In genomic region chrII:5046209-5047200, ce11 we compare ENCODE assay signal across 1 worm cellular context.
TF ChIP-seq lines count a peak whose summit lies in the region.

No protein-coding gene starts in this region.

TF ChIP-seq in whole organism, L4 larva, 104 proteins besides CTCF, POLR2A, EP300 and RAD21 (continued from another document):
- TF ChIP-seq nhr-42 (GFP tag; IDR thresholded peaks at IDR 0.05; lab: Robert Waterston, UW), result no peak
- no peak for TF ChIP-seq zfp-3 (GFP tag; conservative IDR thresholded peaks at IDR 0.05; lab: Robert Waterston, UW)
- no peak for TF ChIP-seq ceh-44 (GFP tag; IDR thresholded peaks at IDR 0.05; lab: Robert Waterston, UW)
- TF ChIP-seq rbr-2 (tag; optimal IDR thresholded peaks at IDR 0.05; lab: Kevin White, UChicago), result no peak
- TF ChIP-seq ama-1 (optimal IDR thresholded peaks at IDR 0.05; lab: Kevin White, UChicago), result no peak
- TF ChIP-seq fos-1 (tag; optimal IDR thresholded peaks at IDR 0.05; lab: Kevin White, UChicago), result no peak
- TF ChIP-seq sdz-12 (GFP tag; optimal IDR thresholded peaks at IDR 0.05; lab: Kevin White, UChicago), result no peak
- peak in 1 of 2 experiments; percentile 22 for TF ChIP-seq lsy-2 (tag; optimal IDR thresholded peaks at IDR 0.05; lab: Kevin White, UChicago)
- TF ChIP-seq Y105C5A.15 (GFP tag; IDR thresholded peaks at IDR 0.05; lab: Robert Waterston, UW), result no peak
- TF ChIP-seq fkh-10 (GFP tag; optimal IDR thresholded peaks at IDR 0.05; lab: Kevin White, UChicago), result peak; percentile 77
- TF ChIP-seq hlh-30 (tag; optimal IDR thresholded peaks at IDR 0.05; lab: Kevin White, UChicago; ENCODE audit: insufficient read depth), result peak; percentile 51
- TF ChIP-seq nhr-77 (tag; optimal IDR thresholded peaks at IDR 0.05; lab: Kevin White, UChicago), result no peak
- no peak for TF ChIP-seq skn-1 (tag; optimal IDR thresholded peaks at IDR 0.05; lab: Kevin White, UChicago)
- no peak for TF ChIP-seq mxl-2 (GFP tag; conservative IDR thresholded peaks at IDR 0.05; lab: Robert Waterston, UW)
- TF ChIP-seq gei-8 (GFP tag; optimal IDR thresholded peaks at IDR 0.05; lab: Kevin White, UChicago), result no peak
- TF ChIP-seq unc-62 (GFP tag; optimal IDR thresholded peaks at IDR 0.05 in 1 of 2; lab: Kevin White, UChicago), result peak in 1 of 2 experiments; percentile 81
- TF ChIP-seq unc-62 (tag; optimal IDR thresholded peaks at IDR 0.05; lab: Kevin White, UChicago), result no peak
- no peak for TF ChIP-seq zip-2 (tag; optimal IDR thresholded peaks at IDR 0.05; lab: Kevin White, UChicago)
- no peak for TF ChIP-seq pqm-1 (tag; optimal IDR thresholded peaks at IDR 0.05; lab: Kevin White, UChicago)
- TF ChIP-seq attf-4 (tag; optimal IDR thresholded peaks at IDR 0.05; lab: Kevin White, UChicago), result no peak
- TF ChIP-seq lin-38 (GFP tag; IDR thresholded peaks at IDR 0.05; lab: Robert Waterston, UW), result no peak
- TF ChIP-seq pha-4 (GFP tag; IDR thresholded peaks at IDR 0.05; lab: Robert Waterston, UW), result no peak
- no peak for TF ChIP-seq pha-4 (tag; optimal IDR thresholded peaks at IDR 0.05; lab: Kevin White, UChicago)
- TF ChIP-seq cey-2 (tag; optimal IDR thresholded peaks at IDR 0.05; lab: Kevin White, UChicago; ENCODE audit: borderline replicate concordance, insufficient read depth), result no peak
- TF ChIP-seq jun-1 (tag; optimal IDR thresholded peaks at IDR 0.05; lab: Kevin White, UChicago), result no peak
- TF ChIP-seq tra-1 (GFP tag; IDR thresholded peaks at IDR 0.05; lab: Robert Waterston, UW), result no peak
